Worm (Caenorhabditis elegans): Measurements from ENCODE around the gene dhhc-10.

- TF ChIP-seq flt-1 (GFP tag; IDR thresholded peaks at IDR 0.05) (no peak), ref-1 (GFP tag; conservative IDR thresholded peaks at IDR 0.05) (no peak)
Measured at ce11 chrX:4749080-4749479, 42.1 kb downstream of the dhhc-10 start, which contains the start of gene lon-2.

Data from whole organism, midembryonic.